Fruit fly (Drosophila melanogaster) Kc167 (cell line): Measurements from ENCODE around the gene CG15472.

ENCODE experiments used
- Myc ChIP-seq: fragments of >200 bp; optimal IDR thresholded peaks from 2 replicates; lab custom pipeline; 2017; ENCODE audit warnings: missing external identifiers
- Sin3A ChIP-seq: fragments of >200 bp; optimal IDR thresholded peaks from 2 replicates; lab custom pipeline; 2018; ENCODE audit warnings: missing external identifiers
- h ChIP-seq: fragments of >200 bp; optimal IDR thresholded peaks from 3 replicates; lab custom pipeline; 2018; ENCODE audit warnings: missing external identifiers
- insv ChIP-seq: fragments of >200 bp; optimal IDR thresholded peaks from 3 replicates; lab custom pipeline; 2018; ENCODE audit warnings: missing external identifiers
- psq ChIP-seq: fragments of >200 bp; optimal IDR thresholded peaks from 2 replicates; lab custom pipeline; 2017; ENCODE audit warnings: missing external identifiers
- ttk ChIP-seq: sonication (Bioruptor generic); optimal IDR thresholded peaks from 2 replicates; lab custom pipeline; 2017; ENCODE audit warnings: missing external identifiers

Gene CG15472

dm6 chrX:4770037-4770436 lies at the start of gene CG15472:
Gene CG15472, minus strand, starts transcription at chrX:4770137.
- TF ChIP-seq psq (no peak), Myc (lab: Kevin White, UChicago) (no peak), Sin3A (lab: Kevin White, UChicago) (no peak), insv (lab: Kevin White, UChicago) (no peak), h (lab: Kevin White, UChicago) (no peak), ttk (lab: Kevin White, UChicago) (no peak)

- TF ChIP-seq Sin3A (lab: Kevin White, UChicago) = no peak
Observed at dm6 chrX:4807826-4808225, 37.9 kb upstream of the CG15472 start.

- TF ChIP-seq insv (lab: Kevin White, UChicago) = no peak
Observed at dm6 chrX:4804762-4805161, 34.8 kb upstream of the CG15472 start, which contains the start of gene CG2861. Gene CG2861, minus strand, starts transcription at chrX:4804862.

dm6 chrX:4783775-4784174 lies 13.8 kb upstream of the CG15472 start, which contains the start of gene CG6978:
Gene CG6978, plus strand, starts transcription at chrX:4784075.
- TF ChIP-seq Myc (lab: Kevin White, UChicago) (no peak), ttk (lab: Kevin White, UChicago) (no peak), psq (no peak), Sin3A (lab: Kevin White, UChicago) (no peak), h (lab: Kevin White, UChicago) (no peak)

dm6 chrX:4782689-4783088 lies 12.8 kb upstream of the CG15472 start, which contains the start of gene CG15471:
Gene CG15471, minus strand, starts transcription at chrX:4782789.
- no peak for TF ChIP-seq Myc (lab: Kevin White, UChicago)
- no peak for TF ChIP-seq psq

dm6 chrX:4777275-4777674 lies 7.3 kb upstream of the CG15472 start, which contains the start of gene CG2871:
Gene CG2871, minus strand, starts transcription at chrX:4777375.
- TF ChIP-seq ttk (lab: Kevin White, UChicago) (no peak), Sin3A (lab: Kevin White, UChicago) (no peak), psq (no peak), insv (lab: Kevin White, UChicago) (no peak), Myc (lab: Kevin White, UChicago) (no peak), h (lab: Kevin White, UChicago) (no peak)

dm6 chrX:4771488-4771887 lies 1.6 kb upstream of the CG15472 start, which contains the start of gene Klf15:
Gene Klf15, minus strand, starts transcription at chrX:4771588.
- TF ChIP-seq Myc (lab: Kevin White, UChicago) (no peak), Sin3A (lab: Kevin White, UChicago) (no peak), psq (no peak), insv (lab: Kevin White, UChicago) (no peak), h (lab: Kevin White, UChicago) (no peak), ttk (lab: Kevin White, UChicago) (no peak)

- no peak for TF ChIP-seq h (lab: Kevin White, UChicago)
- no peak for TF ChIP-seq ttk (lab: Kevin White, UChicago)
- TF ChIP-seq insv (lab: Kevin White, UChicago) = no peak
Observed at dm6 chrX:4762267-4762666, 7.7 kb downstream of the CG15472 start.
